Worm (Caenorhabditis elegans): ENCODE results near the gene baz-2.

DNA sequence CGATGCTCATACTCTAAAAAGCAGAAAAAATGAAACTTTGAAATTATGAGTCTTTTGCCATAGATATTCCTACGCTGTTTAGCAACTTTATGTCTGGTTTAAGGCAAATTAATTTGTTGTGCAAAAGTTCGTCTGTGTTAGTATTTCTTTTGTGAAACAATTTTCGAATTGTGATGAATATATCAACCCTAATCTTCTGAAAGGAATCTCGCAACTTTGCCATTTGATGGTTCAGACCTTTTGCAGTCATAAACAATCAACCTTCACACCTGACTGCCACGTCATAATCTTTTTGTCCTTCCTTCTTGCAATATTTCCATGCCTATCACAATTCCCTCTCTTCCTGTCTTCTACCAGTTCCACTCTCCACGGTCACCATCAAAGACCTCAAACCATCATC is 36.0 kb downstream of the baz-2 start:
- TF ChIP-seq lin-13 (tag; optimal IDR thresholded peaks at IDR 0.05): no peak
- TF ChIP-seq elt-3 (tag; optimal IDR thresholded peaks at IDR 0.05): no peak
- TF ChIP-seq nhr-12 (tag; optimal IDR thresholded peaks at IDR 0.05): no peak
- no peak for TF ChIP-seq unc-39 (tag; optimal IDR thresholded peaks at IDR 0.05)
- TF ChIP-seq mab-5 (tag; optimal IDR thresholded peaks at IDR 0.05): no peak
- no peak for TF ChIP-seq snpc-4 (tag; optimal IDR thresholded peaks at IDR 0.05)
- no peak for TF ChIP-seq ztf-11 (tag; optimal IDR thresholded peaks at IDR 0.05)
- TF ChIP-seq unc-62 (GFP tag; optimal IDR thresholded peaks at IDR 0.05): no peak
- no peak for TF ChIP-seq M03D4.4 (tag; optimal IDR thresholded peaks at IDR 0.05)
- no peak for TF ChIP-seq nhr-76 (tag; optimal IDR thresholded peaks at IDR 0.05)
- TF ChIP-seq sem-2 (GFP tag; optimal IDR thresholded peaks at IDR 0.05): no peak

Data from whole organism, mixed stage, embryonic.